Fruit fly (Drosophila melanogaster): ENCODE measurements around the gene CG44954.

Gene CG44954

dm6 chr3R:30616098-30616857 lies 5.4 kb downstream of the CG44954 start (continued):
- TF ChIP-seq otp (GFP tag; IDR thresholded peaks at IDR 0.05) (no peak), p53 (GFP tag; optimal IDR thresholded peaks at IDR 0.05) (no peak), ssp (GFP tag; IDR thresholded peaks at IDR 0.05) (no peak), seq (GFP tag; IDR thresholded peaks at IDR 0.05) (no peak), Trl (optimal IDR thresholded peaks at IDR 0.05) (peak; percentile 8 to 24), Trl (GFP tag; optimal IDR thresholded peaks at IDR 0.05) (no peak)

dm6 chr3R:30605889-30606288 lies 15.8 kb downstream of the CG44954 start, which contains the start of gene CG31016:
CG31016 (plus strand) TSS chr3R:30606189.
- TF ChIP-seq aop (GFP tag; IDR thresholded peaks at IDR 0.05) (no peak), Antp (GFP tag; optimal IDR thresholded peaks at IDR 0.05) (no peak), Tbp (GFP tag; optimal IDR thresholded peaks at IDR 0.05) (no peak), CG15073 (GFP tag; optimal IDR thresholded peaks at IDR 0.05) (no peak), CG7786 (GFP tag; optimal IDR thresholded peaks at IDR 0.05) (no peak), CG31224 (GFP tag; IDR thresholded peaks at IDR 0.05) (no peak), CG43689 (GFP tag; IDR thresholded peaks at IDR 0.05) (no peak), ttk (GFP tag; IDR thresholded peaks at IDR 0.05) (no peak), gro (GFP tag; optimal IDR thresholded peaks at IDR 0.05) (no peak), ro (GFP tag; IDR thresholded peaks at IDR 0.05) (no peak), vvl (GFP tag; IDR thresholded peaks at IDR 0.05) (no peak), CG10366 (GFP tag; IDR thresholded peaks at IDR 0.05) (no peak), CG1647 (GFP tag; optimal IDR thresholded peaks at IDR 0.05) (no peak), Max (GFP tag; optimal IDR thresholded peaks at IDR 0.05) (no peak), disco-r (GFP tag; optimal IDR thresholded peaks at IDR 0.05) (no peak), CG9727 (GFP tag; optimal IDR thresholded peaks at IDR 0.05) (no peak), Drgx (GFP tag; IDR thresholded peaks at IDR 0.05) (no peak), tna (GFP tag; IDR thresholded peaks at IDR 0.05; ENCODE audit: partially characterized antibody) (no peak), sug (tag; optimal IDR thresholded peaks at IDR 0.05) (no peak), psq (GFP tag; optimal IDR thresholded peaks at IDR 0.05) (no peak)

- TF ChIP-seq Ets65A (GFP tag) = peak; percentile 19
- TF ChIP-seq sens (GFP tag) = peak; percentile 26
- no peak for TF ChIP-seq CG12659 (GFP tag; optimal IDR thresholded peaks at IDR 0.05)
These were observed 17.8 kb downstream of the CG44954 start, which contains the start of gene PH4alphaNE3 for dm6 chr3R:30603881-30604280. PH4alphaNE3 (plus strand) TSS chr3R:30604181.

DNA sequence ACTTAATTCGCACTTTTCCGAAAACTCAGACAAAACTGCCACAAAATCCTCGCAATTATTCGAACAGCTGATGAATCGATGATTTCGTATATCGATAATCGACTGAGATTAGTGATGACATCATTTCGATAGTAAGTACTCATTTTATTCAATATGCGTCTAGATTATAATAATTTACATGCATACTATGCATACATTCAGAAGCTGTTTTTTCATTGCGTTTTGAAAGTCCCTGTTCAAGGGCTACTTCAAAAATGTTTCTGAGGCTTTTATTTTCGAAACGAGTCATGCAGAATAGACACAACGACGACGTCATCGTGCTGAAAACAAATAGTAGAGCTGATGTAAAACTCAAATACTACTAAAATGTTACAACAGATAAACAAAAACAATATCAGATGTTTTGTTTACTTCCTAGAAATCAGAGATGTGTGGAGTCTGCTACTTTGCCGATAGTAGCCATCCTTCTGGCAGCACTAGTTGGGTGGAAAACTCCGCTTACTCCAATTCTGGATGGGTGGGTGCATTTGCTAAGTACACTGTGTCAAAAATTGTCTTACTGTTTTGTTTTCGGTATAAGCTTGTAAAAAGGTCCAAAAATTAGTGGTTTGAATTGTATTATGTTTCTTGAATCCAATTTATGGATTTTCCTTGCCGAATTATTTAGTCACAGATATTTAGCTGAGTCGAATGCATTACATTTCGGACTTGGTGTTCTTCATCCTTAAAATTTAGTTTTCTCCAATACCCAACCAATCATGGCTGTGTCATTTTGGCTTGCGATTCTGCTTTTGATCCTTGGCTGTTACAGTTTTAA lies 20.1 kb downstream of the CG44954 start, which contains the start of the genes CG2246 and CG31021:
CG2246 (minus strand) TSS at position 50 of the 817 bp plus-strand sequence.
CG31021 (plus strand) TSS at position 767 of the 817 bp plus-strand sequence.
- TF ChIP-seq dpn (GFP tag; optimal IDR thresholded peaks at IDR 0.05) = peak; percentile 52 to 59
- peak; percentile 43; the same call in 2 of the 3 replicates for TF ChIP-seq Aef1 (GFP tag; IDR thresholded peaks at IDR 0.05)
- 0 out of 2 replicates have a peak, but pooled peaks have one; percentile 7 for TF ChIP-seq Taf1 (GFP tag; IDR thresholded peaks at IDR 0.05)
- TF ChIP-seq CG16813 (GFP tag; IDR thresholded peaks at IDR 0.05; ENCODE audit: partially characterized antibody) = peak; percentile 89
- peak; percentile 10 to 63 for TF ChIP-seq Hr51 (GFP tag; optimal IDR thresholded peaks at IDR 0.05)
- TF ChIP-seq grn (GFP tag; optimal IDR thresholded peaks at IDR 0.05) = peak; percentile 43
- peak; percentile 54 for TF ChIP-seq CG11504 (tag; optimal IDR thresholded peaks at IDR 0.05)
- TF ChIP-seq CG8944 (GFP tag; optimal IDR thresholded peaks at IDR 0.05) = peak; percentile 66
- no peak for TF ChIP-seq gcm2 (GFP tag; optimal IDR thresholded peaks at IDR 0.05)
- no peak for TF ChIP-seq CG7357 (GFP tag; IDR thresholded peaks at IDR 0.05)
- peak; percentile 25 for TF ChIP-seq ranshi (GFP tag; IDR thresholded peaks at IDR 0.05)
- peak; percentile 54 for TF ChIP-seq CG4617 (GFP tag; optimal IDR thresholded peaks at IDR 0.05; ENCODE audit: borderline replicate concordance)
- TF ChIP-seq Nf-YB (GFP tag; optimal IDR thresholded peaks at IDR 0.05) = no peak
- TF ChIP-seq Dip2 (GFP tag; IDR thresholded peaks at IDR 0.05) = no peak
- TF ChIP-seq tgo (GFP tag; IDR thresholded peaks at IDR 0.05) = peak; percentile 41
- peak; percentile 64 for TF ChIP-seq kni (GFP tag; optimal IDR thresholded peaks at IDR 0.05)
- TF ChIP-seq CG6813 (GFP tag; optimal IDR thresholded peaks at IDR 0.05) = no peak
